Worm (Caenorhabditis elegans) whole organism, L3 larva: ENCODE data around the gene K06H7.8.

ENCODE experiments used
- R02D3.7 ChIP-seq: fragments of 150-350 bp; optimal IDR thresholded peaks from 2 replicates; lab custom pipeline; 2014; ENCODE audit warnings: missing biosample characterization, missing genetic modification characterization
- ZK546.5 ChIP-seq: sonication (generic microtip); optimal IDR thresholded peaks from 2 replicates; lab custom pipeline; 2017; ENCODE audit warnings: missing biosample characterization, missing genetic modification characterization
- aly-2 ChIP-seq: fragments of 150-350 bp; optimal IDR thresholded peaks from 2 replicates; lab custom pipeline; 2014; ENCODE audit warnings: missing biosample characterization, missing genetic modification characterization
- ceh-16 ChIP-seq: sonication (generic microtip); optimal IDR thresholded peaks from 2 replicates; lab custom pipeline; 2017; ENCODE audit warnings: missing biosample characterization, missing genetic modification characterization
- ceh-28 ChIP-seq: fragments of 150-350 bp; optimal IDR thresholded peaks from 2 replicates; lab custom pipeline; 2014; ENCODE audit warnings: missing biosample characterization, missing genetic modification reagents, missing genetic modification characterization
- ceh-9 ChIP-seq: sonication (generic microtip); optimal IDR thresholded peaks from 2 replicates; lab custom pipeline; 2018; ENCODE audit warnings: missing biosample characterization, missing genetic modification characterization
- egl-27 ChIP-seq: sonication (generic microtip); optimal IDR thresholded peaks from 4 replicates; lab custom pipeline; 2017; ENCODE audit warnings: missing biosample characterization, missing genetic modification reagents, missing genetic modification characterization
- egl-5 ChIP-seq: fragments of 150-350 bp; optimal IDR thresholded peaks from 2 replicates; lab custom pipeline; 2017; ENCODE audit warnings: missing biosample characterization, missing genetic modification reagents, missing genetic modification characterization, inconsistent platforms
- elt-2 ChIP-seq: sonication (generic microtip); optimal IDR thresholded peaks from 2 replicates; lab custom pipeline; 2016; ENCODE audit warnings: missing genetic modification reagents, mild to moderate bottlenecking, missing genetic modification characterization, missing compliant biosample characterization
- elt-3 ChIP-seq, 3 experiments: fragments of 150-350 bp in 1 of 3; sonication (generic microtip) in 2 of 3; optimal IDR thresholded peaks; 2 replicates in 2 of 3; 4 replicates in 1 of 3; lab custom pipeline; 2014 to 2017; ENCODE audit warnings: missing biosample characterization in 3 of 3, missing genetic modification characterization in 3 of 3
- fkh-10 ChIP-seq: sonication (generic microtip); optimal IDR thresholded peaks from 2 replicates; lab custom pipeline; 2017; ENCODE audit warnings: missing biosample characterization, missing genetic modification reagents, missing genetic modification characterization
- fkh-2 ChIP-seq: fragments of 150-350 bp; optimal IDR thresholded peaks from 2 replicates; lab custom pipeline; 2014; ENCODE audit warnings: missing biosample characterization, missing genetic modification reagents, missing genetic modification characterization
- fos-1 ChIP-seq: fragments of 150-350 bp; optimal IDR thresholded peaks from 2 replicates; lab custom pipeline; 2014; ENCODE audit warnings: missing biosample characterization, missing genetic modification characterization
- hmg-11 ChIP-seq: sonication (generic microtip); optimal IDR thresholded peaks from 2 replicates; lab custom pipeline; 2016; ENCODE audit warnings: missing genetic modification characterization, missing compliant biosample characterization
- jun-1 ChIP-seq: fragments of 150-350 bp; optimal IDR thresholded peaks from 2 replicates; lab custom pipeline; 2014; ENCODE audit warnings: missing biosample characterization, missing genetic modification reagents, missing genetic modification characterization
- lin-15B ChIP-seq: fragments of 150-350 bp; optimal IDR thresholded peaks from 2 replicates; lab custom pipeline; 2014; ENCODE audit warnings: missing biosample characterization, missing genetic modification characterization
- lin-39 ChIP-seq: fragments of 150-350 bp; optimal IDR thresholded peaks from 2 replicates; lab custom pipeline; 2018; ENCODE audit warnings: missing biosample characterization, missing genetic modification reagents, missing genetic modification characterization
- lsy-12 ChIP-seq: sonication (generic microtip); optimal IDR thresholded peaks from 2 replicates; lab custom pipeline; 2016; ENCODE audit warnings: mild to moderate bottlenecking, missing genetic modification characterization, missing compliant biosample characterization
- nfya-1 ChIP-seq: sonication (generic microtip); optimal IDR thresholded peaks from 2 replicates; lab custom pipeline; 2017; ENCODE audit warnings: missing genetic modification characterization, mild to moderate bottlenecking, missing compliant biosample characterization, antibody characterized with exemption, moderate library complexity; ENCODE audit not compliant: insufficient read depth
- nhr-11 ChIP-seq: fragments of 150-350 bp; optimal IDR thresholded peaks from 2 replicates; lab custom pipeline; 2014; ENCODE audit warnings: missing biosample characterization, missing genetic modification characterization
- nhr-12 ChIP-seq: fragments of 150-350 bp; optimal IDR thresholded peaks from 2 replicates; lab custom pipeline; 2014; ENCODE audit warnings: missing biosample characterization, missing genetic modification characterization
- nhr-23 ChIP-seq: fragments of 150-350 bp; optimal IDR thresholded peaks from 2 replicates; lab custom pipeline; 2014; ENCODE audit warnings: missing biosample characterization, missing genetic modification reagents, missing genetic modification characterization
- nhr-237 ChIP-seq: fragments of 150-350 bp; optimal IDR thresholded peaks from 2 replicates; lab custom pipeline; 2014; ENCODE audit warnings: missing biosample characterization, missing genetic modification characterization
- nhr-25 ChIP-seq: sonication (generic microtip); optimal IDR thresholded peaks from 2 replicates; lab custom pipeline; 2017; ENCODE audit warnings: missing biosample characterization, missing genetic modification characterization
- nhr-28 ChIP-seq: fragments of 150-350 bp; optimal IDR thresholded peaks from 2 replicates; lab custom pipeline; 2014; ENCODE audit warnings: missing biosample characterization, missing genetic modification characterization
- nhr-43 ChIP-seq: sonication (generic microtip); optimal IDR thresholded peaks from 2 replicates; lab custom pipeline; 2016; ENCODE audit warnings: mild to moderate bottlenecking, missing genetic modification characterization, missing compliant biosample characterization; ENCODE audit not compliant: poor library complexity, severe bottlenecking
- nhr-67 ChIP-seq: fragments of 150-350 bp; optimal IDR thresholded peaks from 2 replicates; lab custom pipeline; 2014; ENCODE audit warnings: missing biosample characterization, missing genetic modification characterization
- nhr-76 ChIP-seq: fragments of 150-350 bp; sonication (generic microtip); optimal IDR thresholded peaks from 5 replicates; lab custom pipeline; 2014; ENCODE audit warnings: missing biosample characterization, missing genetic modification characterization
- pha-4 ChIP-seq: fragments of 150-350 bp; optimal IDR thresholded peaks from 2 replicates; lab custom pipeline; 2014; ENCODE audit warnings: missing biosample characterization, missing genetic modification reagents, missing genetic modification characterization
- pqm-1 ChIP-seq: fragments of 150-350 bp; optimal IDR thresholded peaks from 2 replicates; lab custom pipeline; 2017; ENCODE audit warnings: missing biosample characterization, missing genetic modification characterization, inconsistent platforms
- snpc-4 ChIP-seq: fragments of 150-350 bp; optimal IDR thresholded peaks from 2 replicates; lab custom pipeline; 2014; ENCODE audit warnings: missing biosample characterization, missing genetic modification characterization
- unc-62 ChIP-seq: fragments of 150-350 bp; sonication (generic microtip); optimal IDR thresholded peaks from 4 replicates; lab custom pipeline; 2014; ENCODE audit warnings: missing biosample characterization, missing genetic modification reagents, missing genetic modification characterization
- zag-1 ChIP-seq: fragments of 150-350 bp; optimal IDR thresholded peaks from 2 replicates; lab custom pipeline; 2014; ENCODE audit warnings: missing biosample characterization, missing genetic modification characterization

K06H7.8 gene

ce11 chrIII:8093079-8093623, 4.9 kb downstream of the K06H7.8 start, which contains the start of gene K06H7.2 (continued):
- TF ChIP-seq egl-27 (tag; lab: Kevin White, UChicago) (no peak), pqm-1 (tag; lab: Kevin White, UChicago) (no peak), ceh-28 (tag; lab: Kevin White, UChicago) (no peak)

ce11 chrIII:8091408-8091807, 6.6 kb downstream of the K06H7.8 start, which contains the start of gene idi-1:
Gene idi-1 (plus strand): TSS chrIII:8091708.
- TF ChIP-seq ceh-28 (tag; lab: Kevin White, UChicago) (no peak), pha-4 (tag; lab: Kevin White, UChicago) (no peak), lin-39 (no peak), fos-1 (tag; lab: Kevin White, UChicago) (no peak), lsy-12 (tag; lab: Kevin White, UChicago) (no peak), lin-15B (tag; lab: Kevin White, UChicago) (no peak), nhr-11 (tag; lab: Kevin White, UChicago) (no peak), jun-1 (no peak)

DNA sequence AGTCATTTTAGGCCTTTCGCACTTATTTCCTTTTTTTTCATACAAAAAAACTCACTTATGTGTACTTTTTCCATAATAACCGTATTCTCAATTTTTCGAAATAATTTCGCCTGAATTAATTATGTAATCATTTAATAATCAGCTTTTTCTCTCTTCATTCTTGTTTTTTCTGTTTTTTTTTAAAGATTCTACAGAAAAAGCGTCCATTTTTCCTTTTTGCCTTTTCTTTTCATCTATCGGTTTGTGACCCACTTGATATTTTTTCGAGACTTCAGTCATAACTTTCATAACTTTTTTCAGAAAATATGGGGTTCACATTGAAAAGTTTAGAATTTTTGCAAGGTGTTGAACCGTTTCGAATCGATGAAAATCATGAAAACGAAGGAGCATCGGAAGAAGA, 9.8 kb downstream of the K06H7.8 start, which contains the start of gene vms-1:
Gene vms-1, plus strand, starts transcription at position 301 of the 400 bp plus-strand sequence.
- no peak for TF ChIP-seq aly-2 (tag; lab: Kevin White, UChicago)
- no peak for TF ChIP-seq nhr-237 (tag; lab: Kevin White, UChicago)
- no peak for TF ChIP-seq fkh-10 (GFP tag; lab: Kevin White, UChicago)
- no peak for TF ChIP-seq ceh-28 (tag; lab: Kevin White, UChicago)
- no peak for TF ChIP-seq nhr-67
- TF ChIP-seq, all 47 proteins: peak for 0

DNA sequence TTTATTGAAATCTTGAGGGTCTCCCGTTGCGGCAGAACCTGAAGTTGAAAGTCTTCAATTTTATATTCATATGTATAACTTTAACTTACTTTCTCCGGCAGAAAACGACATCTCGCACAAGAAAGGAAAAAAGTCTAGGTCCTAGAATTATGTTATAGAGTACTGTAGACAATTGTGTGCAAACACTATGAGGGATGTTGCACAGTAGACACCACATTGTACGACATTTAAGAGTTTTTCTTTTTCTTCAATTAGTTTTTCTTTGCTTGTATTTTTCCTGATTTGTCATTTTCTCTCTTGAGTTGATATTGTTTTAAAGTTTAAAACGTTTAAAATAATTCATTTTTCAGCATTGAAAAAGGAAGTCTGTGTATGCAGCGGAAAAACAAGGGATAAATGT, 12.7 kb downstream of the K06H7.8 start, which contains the start of the genes K06H7.7 and grp-1:
Gene K06H7.7, minus strand, starts transcription at position 121 of the 400 bp plus-strand sequence.
Gene grp-1, plus strand, starts transcription at position 351 of the 400 bp plus-strand sequence.
- TF ChIP-seq hmg-11 (tag; lab: Kevin White, UChicago) (no peak), egl-5 (tag; lab: Kevin White, UChicago) (peak; percentile 56), R02D3.7 (tag; lab: Kevin White, UChicago) (no peak), pha-4 (tag; lab: Kevin White, UChicago) (peak; percentile 71), nhr-23 (tag; lab: Kevin White, UChicago) (peak; percentile 81), nfya-1 (tag; lab: Kevin White, UChicago) (peak; percentile 72), elt-2 (tag; lab: Kevin White, UChicago) (no peak), lin-15B (tag; lab: Kevin White, UChicago) (peak; percentile 73), fkh-2 (no peak), egl-27 (tag; lab: Kevin White, UChicago) (no peak), nhr-43 (tag; lab: Kevin White, UChicago) (peak; percentile 49), nhr-25 (tag; lab: Kevin White, UChicago) (peak; percentile 21)
- TF ChIP-seq, all 47 proteins: peak for 7

- no peak for TF ChIP-seq ceh-9 (tag; lab: Kevin White, UChicago)
- no peak for TF ChIP-seq fkh-2
- TF ChIP-seq snpc-4 (tag; lab: Kevin White, UChicago): no peak
- TF ChIP-seq zag-1 (tag; lab: Kevin White, UChicago): no peak
- no peak for TF ChIP-seq nhr-76 (tag; lab: Kevin White, UChicago)
- TF ChIP-seq ZK546.5: no peak
- TF ChIP-seq nfya-1 (tag; lab: Kevin White, UChicago): no peak
- TF ChIP-seq fos-1 (tag; lab: Kevin White, UChicago): no peak
- no peak for TF ChIP-seq nhr-12 (tag; lab: Kevin White, UChicago)
- no peak for TF ChIP-seq nhr-28
- TF ChIP-seq unc-62 (GFP tag; lab: Kevin White, UChicago): no peak
- no peak for TF ChIP-seq ceh-16 (tag; lab: Kevin White, UChicago)
- TF ChIP-seq elt-3 (tag; optimal IDR thresholded peaks at IDR 0.05; lab: Kevin White, UChicago): no peak
- no peak for TF ChIP-seq R02D3.7 (tag; lab: Kevin White, UChicago)
- no peak for TF ChIP-seq pha-4 (tag; lab: Kevin White, UChicago)
- no peak for TF ChIP-seq nhr-11 (tag; lab: Kevin White, UChicago)
Observed at ce11 chrIII:8080165-8080738, 17.8 kb downstream of the K06H7.8 start, which contains the start of the genes dcr-1 and apc-2. Gene dcr-1 (minus strand): TSS chrIII:8080281. Gene apc-2 (plus strand): TSS chrIII:8080629.
